Worm (Caenorhabditis elegans): ENCODE results near the gene shw-3.

shw-3 gene

DNA sequence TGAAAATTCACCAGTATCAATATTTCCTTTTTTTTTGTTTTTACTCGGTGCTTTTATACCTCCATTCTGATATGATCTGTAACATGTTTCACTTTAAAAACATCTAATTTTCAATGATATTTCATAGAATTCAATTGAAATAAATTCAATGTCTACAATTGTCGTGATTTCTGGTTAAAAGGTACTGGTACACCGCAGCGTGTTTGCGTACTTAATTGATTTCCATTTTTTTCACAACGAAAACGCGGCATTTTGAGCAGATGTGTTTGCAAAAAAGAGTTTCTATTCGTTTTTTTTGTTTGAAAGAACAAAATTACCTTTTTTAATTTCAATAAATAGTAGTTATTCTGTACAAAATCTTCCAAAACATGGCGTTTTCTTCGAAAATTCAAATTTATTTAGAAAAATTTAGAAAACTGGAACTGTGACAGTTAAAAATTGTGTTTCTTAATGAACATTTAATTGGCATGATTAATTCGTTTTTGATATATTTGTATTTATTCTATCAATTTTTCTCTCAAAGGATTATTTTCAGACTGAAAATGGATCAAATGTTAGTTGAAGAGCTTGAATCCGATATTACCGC, 16.3 kb downstream of the shw-3 start, which contains the start of gene pnn-1:
pnn-1 (plus strand) TSS at position 536 of the 586 bp plus-strand sequence.
- no peak for TF ChIP-seq ztf-11 (tag; optimal IDR thresholded peaks at IDR 0.05)
- peak in 1 of 2 experiments; percentile 90 for TF ChIP-seq lsy-2 (tag; optimal IDR thresholded peaks at IDR 0.05)
- peak; percentile 19 for TF ChIP-seq mep-1 (tag; optimal IDR thresholded peaks at IDR 0.05)
- peak; percentile 44 for TF ChIP-seq nhr-6 (tag; optimal IDR thresholded peaks at IDR 0.05)
- TF ChIP-seq lin-38 (GFP tag; IDR thresholded peaks at IDR 0.05), result peak; percentile 75
- TF ChIP-seq T20F7.1 (GFP tag; optimal IDR thresholded peaks at IDR 0.05), result peak; percentile 74
- peak; percentile 68 for TF ChIP-seq mes-2 (tag; optimal IDR thresholded peaks at IDR 0.05; ENCODE audit: poor library complexity, severe bottlenecking)
- TF ChIP-seq gei-8 (GFP tag; optimal IDR thresholded peaks at IDR 0.05), result no peak
- TF ChIP-seq dve-1 (tag; optimal IDR thresholded peaks at IDR 0.05; ENCODE audit: insufficient read depth), result peak; percentile 34
- no peak for TF ChIP-seq daf-16 (GFP tag; optimal IDR thresholded peaks at IDR 0.05)
- no peak for TF ChIP-seq daf-16 (tag; optimal IDR thresholded peaks at IDR 0.05)
- TF ChIP-seq dpl-1 (GFP tag; optimal IDR thresholded peaks at IDR 0.05), result peak; percentile 50

DNA sequence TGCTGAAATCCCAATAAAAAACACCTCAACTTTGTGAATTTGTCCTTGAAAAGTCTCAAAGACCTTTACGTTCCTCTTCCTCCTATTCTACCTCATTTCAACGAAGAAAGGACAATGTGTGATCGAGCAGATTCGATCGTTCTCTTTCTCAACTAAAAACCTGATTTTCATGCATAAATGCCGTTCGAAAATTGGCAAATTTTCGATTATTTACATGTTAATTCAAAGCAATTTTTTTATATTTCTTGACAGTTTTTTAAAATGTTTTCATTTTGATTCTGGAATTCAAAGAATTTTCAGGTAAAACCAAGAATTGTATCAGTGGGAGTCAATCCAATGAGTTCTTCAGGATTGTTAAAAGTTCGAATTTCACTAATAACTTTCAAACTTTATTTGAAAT, 18.4 kb downstream of the shw-3 start, which contains the start of gene lin-46:
lin-46 (plus strand) TSS at position 301 of the 400 bp plus-strand sequence.
- TF ChIP-seq mep-1 (tag; optimal IDR thresholded peaks at IDR 0.05), result no peak
- no peak for TF ChIP-seq fkh-10 (GFP tag; optimal IDR thresholded peaks at IDR 0.05)
- TF ChIP-seq lin-38 (GFP tag; IDR thresholded peaks at IDR 0.05), result no peak
- no peak for TF ChIP-seq nhr-102 (tag; optimal IDR thresholded peaks at IDR 0.05)
- no peak for TF ChIP-seq ZK337.2 (GFP tag; IDR thresholded peaks at IDR 0.05)

DNA sequence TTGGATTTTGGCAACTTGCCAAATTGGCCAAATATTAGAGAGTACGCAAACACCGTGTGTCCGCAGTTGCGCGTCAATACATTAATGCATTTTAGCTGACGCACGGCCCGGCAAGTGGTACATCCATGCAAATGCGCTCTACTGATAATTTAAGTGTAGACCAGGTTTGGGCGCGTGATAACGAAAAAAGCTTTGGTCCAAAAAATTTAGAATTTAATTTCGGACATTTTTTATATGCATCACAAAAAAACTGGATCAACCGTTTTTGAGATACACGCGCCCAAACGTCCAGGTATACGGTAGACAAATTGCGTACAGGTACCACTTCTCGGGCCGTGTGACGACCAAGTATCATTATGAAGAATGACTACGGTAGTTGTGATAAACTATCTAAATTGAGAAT, 19.0 kb downstream of the shw-3 start, which contains the start of gene R186.8:
R186.8 (minus strand) TSS at position 58 of the 403 bp plus-strand sequence.
- TF ChIP-seq vab-7 (GFP tag; IDR thresholded peaks at IDR 0.05), result peak; percentile 71; the same call in 1 of the 2 replicates
- TF ChIP-seq hmg-1.1 (GFP tag; IDR thresholded peaks at IDR 0.05), result peak; percentile 86
- TF ChIP-seq T20F7.1 (GFP tag; optimal IDR thresholded peaks at IDR 0.05), result peak; percentile 92
- peak; percentile 81 for TF ChIP-seq dmd-9 (GFP tag; IDR thresholded peaks at IDR 0.05)
- peak; percentile 54 for TF ChIP-seq nhr-77 (tag; optimal IDR thresholded peaks at IDR 0.05)
- TF ChIP-seq dmd-6 (GFP tag; IDR thresholded peaks at IDR 0.05), result peak; percentile 94
- TF ChIP-seq mxl-2 (GFP tag; conservative IDR thresholded peaks at IDR 0.05), result peak; percentile 62
- TF ChIP-seq hif-1 (tag; optimal IDR thresholded peaks at IDR 0.05), result peak in 1 of 2 experiments; percentile 56
- peak; percentile 72 for TF ChIP-seq zfp-2 (tag; optimal IDR thresholded peaks at IDR 0.05)
- peak; percentile 99 for TF ChIP-seq lin-38 (GFP tag; IDR thresholded peaks at IDR 0.05)
- 0 out of 2 replicates have a peak, but pooled peaks have one; percentile 10 for TF ChIP-seq lim-7 (GFP tag; IDR thresholded peaks at IDR 0.05)
- peak; percentile 52; the same call in 1 of the 2 replicates for TF ChIP-seq Y48G9A.11 (GFP tag; IDR thresholded peaks at IDR 0.05)
- peak in 1 of 2 experiments; percentile 21 for TF ChIP-seq daf-16 (GFP tag; optimal IDR thresholded peaks at IDR 0.05)
- TF ChIP-seq daf-16 (tag; optimal IDR thresholded peaks at IDR 0.05), result peak; percentile 35
- TF ChIP-seq hlh-30 (tag; optimal IDR thresholded peaks at IDR 0.05; ENCODE audit: insufficient read depth), result peak; percentile 43
- TF ChIP-seq nhr-42 (GFP tag; IDR thresholded peaks at IDR 0.05), result peak; percentile 88
- peak; percentile 86 for TF ChIP-seq rbr-2 (tag; optimal IDR thresholded peaks at IDR 0.05)
- peak; percentile 37 for TF ChIP-seq F37D6.2 (tag; optimal IDR thresholded peaks at IDR 0.05)
- peak; percentile 66 for TF ChIP-seq unc-130 (GFP tag; optimal IDR thresholded peaks at IDR 0.05)
- peak; percentile 47 for TF ChIP-seq spr-1 (tag; optimal IDR thresholded peaks at IDR 0.05)
- TF ChIP-seq tra-1 (GFP tag; IDR thresholded peaks at IDR 0.05), result peak; percentile 85
- peak; percentile 70 for TF ChIP-seq lin-29 (GFP tag; IDR thresholded peaks at IDR 0.05)
- peak in 1 of 2 experiments; percentile 48; a peak in 1 of 4 replicates for TF ChIP-seq madf-5 (GFP tag; IDR thresholded peaks at IDR 0.05)
- 0 out of 2 replicates have a peak, but pooled peaks have one; percentile 14 for TF ChIP-seq saeg-2 (GFP tag; IDR thresholded peaks at IDR 0.05)
- peak; percentile 74 for TF ChIP-seq mep-1 (tag; optimal IDR thresholded peaks at IDR 0.05)
- TF ChIP-seq madf-9 (GFP tag; conservative IDR thresholded peaks at IDR 0.05), result peak; percentile 70; the same call in 1 of the 2 replicates
- TF ChIP-seq nhr-11 (tag; optimal IDR thresholded peaks at IDR 0.05), result peak; percentile 37
- TF ChIP-seq nhr-102 (tag; optimal IDR thresholded peaks at IDR 0.05), result peak; percentile 58
- TF ChIP-seq zfp-3 (GFP tag; conservative IDR thresholded peaks at IDR 0.05), result peak; percentile 87
- TF ChIP-seq lsy-2 (tag; optimal IDR thresholded peaks at IDR 0.05), result peak in 1 of 2 experiments; percentile 93
- TF ChIP-seq D1046.2 (GFP tag; IDR thresholded peaks at IDR 0.05), result 0 out of 2 replicates have a peak, but pooled peaks have one; percentile 41
- TF ChIP-seq daf-8 (GFP tag; IDR thresholded peaks at IDR 0.05), result 0 out of 2 replicates have a peak, but pooled peaks have one; percentile 35
- TF ChIP-seq mes-2 (tag; optimal IDR thresholded peaks at IDR 0.05; ENCODE audit: poor library complexity, severe bottlenecking), result peak; percentile 79
- peak; percentile 44 for TF ChIP-seq mxl-3 (GFP tag; optimal IDR thresholded peaks at IDR 0.05)
- TF ChIP-seq arid-1 (GFP tag; conservative IDR thresholded peaks at IDR 0.05), result peak; percentile 72
- TF ChIP-seq ctbp-1 (GFP tag; IDR thresholded peaks at IDR 0.05), result peak; percentile 69; the same call in 1 of the 2 replicates
